4 fruit fly cellular contexts compared by ENCODE assay signal in the genomic region with DNA sequence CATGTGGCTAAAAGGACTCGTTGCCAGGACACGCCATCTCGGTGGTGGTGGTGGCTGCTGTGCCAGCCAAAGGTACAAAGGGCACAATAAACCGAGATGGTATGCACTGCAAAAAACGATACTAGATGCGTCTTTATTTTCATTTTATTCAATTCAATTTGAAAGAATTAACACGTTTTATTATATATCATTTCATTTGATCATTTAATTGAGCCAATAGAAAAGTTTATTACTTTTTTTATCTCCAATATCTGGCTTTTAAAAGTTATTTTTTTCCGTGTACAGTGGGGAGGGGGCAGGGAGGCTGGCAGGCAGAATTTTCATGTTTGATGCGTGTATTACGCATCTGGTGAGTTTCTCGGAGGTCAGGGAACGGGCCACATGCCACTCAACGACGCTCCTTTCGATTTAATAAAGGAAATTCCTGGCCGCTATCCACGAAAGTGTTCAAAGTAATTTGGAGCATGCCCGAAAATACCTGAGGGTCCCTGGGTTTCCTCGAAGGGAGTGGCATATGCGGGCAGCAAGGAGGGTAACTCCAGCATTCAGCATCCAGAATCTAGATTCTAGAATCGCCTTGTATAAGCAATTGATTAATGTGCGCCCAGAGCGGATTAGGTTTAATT.
TF ChIP-seq lines count a peak whose summit lies in the region.

No protein-coding gene starts in this region.

- peak; percentile 19 for TF ChIP-seq CTCF in whole organism, embryonic (GFP tag; optimal IDR thresholded peaks at IDR 0.05; lab: Kevin White, UChicago)

TF ChIP-seq in whole organism, embryonic, 481 proteins besides CTCF, POLR2A, EP300 and RAD21 (continues in another document):
- peak; percentile 96 for TF ChIP-seq CG18599 (GFP tag; optimal IDR thresholded peaks at IDR 0.05; lab: Kevin White, UChicago)
- peak; percentile 71 for TF ChIP-seq Aef1 (GFP tag; IDR thresholded peaks at IDR 0.05; lab: Robert Waterston, UW)
- peak; percentile 87 for TF ChIP-seq gsb-n (tag; optimal IDR thresholded peaks at IDR 0.05; lab: Kevin White, UChicago)
- peak; percentile 73 for TF ChIP-seq CG12071 (GFP tag; optimal IDR thresholded peaks at IDR 0.05; lab: Kevin White, UChicago)
- peak; percentile 47 for TF ChIP-seq btn (GFP tag; optimal IDR thresholded peaks at IDR 0.05; lab: Kevin White, UChicago)
- peak in 1 of 3 experiments; percentile 94 for TF ChIP-seq lola (GFP tag; optimal IDR thresholded peaks at IDR 0.05; lab: Kevin White, UChicago)
- no peak for TF ChIP-seq Doc2 (GFP tag; IDR thresholded peaks at IDR 0.05; lab: Robert Waterston, UW)
- TF ChIP-seq CG6654 (GFP tag; optimal IDR thresholded peaks at IDR 0.05; lab: Kevin White, UChicago) = peak; percentile 63
- no peak for TF ChIP-seq CG1832 (GFP tag; optimal IDR thresholded peaks at IDR 0.05; lab: Kevin White, UChicago)
- peak in 1 of 2 experiments; percentile 62 for TF ChIP-seq Hr78 (GFP tag; optimal IDR thresholded peaks at IDR 0.05; lab: Kevin White, UChicago)
- peak; percentile 84 for TF ChIP-seq CG6254 (GFP tag; optimal IDR thresholded peaks at IDR 0.05; lab: Kevin White, UChicago)
- no peak for TF ChIP-seq YL-1 (GFP tag; optimal IDR thresholded peaks at IDR 0.05; lab: Kevin White, UChicago)
- peak; percentile 78 for TF ChIP-seq CG8765 (GFP tag; IDR thresholded peaks at IDR 0.05; lab: Robert Waterston, UW)
- TF ChIP-seq eyg (GFP tag; optimal IDR thresholded peaks at IDR 0.05; lab: Kevin White, UChicago) = peak; percentile 20
- peak; percentile 77 for TF ChIP-seq otp (GFP tag; IDR thresholded peaks at IDR 0.05; lab: Robert Waterston, UW)
- TF ChIP-seq slbo (GFP tag; IDR thresholded peaks at IDR 0.05; lab: Robert Waterston, UW) = peak; percentile 79
- TF ChIP-seq chif (GFP tag; optimal IDR thresholded peaks at IDR 0.05; lab: Kevin White, UChicago) = peak; percentile 67 to 86
- no peak for TF ChIP-seq Myb (GFP tag; optimal IDR thresholded peaks at IDR 0.05; lab: Kevin White, UChicago)
- peak; percentile 56 for TF ChIP-seq CG10274 (GFP tag; optimal IDR thresholded peaks at IDR 0.05; lab: Kevin White, UChicago)
- peak; percentile 42 for TF ChIP-seq CG7928 (GFP tag; optimal IDR thresholded peaks at IDR 0.05; lab: Kevin White, UChicago)

TF ChIP-seq in whole organism, prepupa, 60 proteins besides CTCF, POLR2A, EP300 and RAD21 (continues in another document):
- TF ChIP-seq cyc (GFP tag; optimal IDR thresholded peaks at IDR 0.05; lab: Kevin White, UChicago) (no peak), CG34406 (GFP tag; optimal IDR thresholded peaks at IDR 0.05; lab: Kevin White, UChicago) (peak; percentile 38), CG32006 (GFP tag; optimal IDR thresholded peaks at IDR 0.05; lab: Kevin White, UChicago) (peak; percentile 9), CG3032 (tag; optimal IDR thresholded peaks at IDR 0.05; lab: Kevin White, UChicago) (no peak), CG3919 (GFP tag; optimal IDR thresholded peaks at IDR 0.05; lab: Kevin White, UChicago) (peak; percentile 39), Sox15 (GFP tag; optimal IDR thresholded peaks at IDR 0.05; lab: Kevin White, UChicago) (peak; percentile 3), CG6808 (GFP tag; optimal IDR thresholded peaks at IDR 0.05; lab: Kevin White, UChicago) (peak; percentile 53), CG6163 (GFP tag; IDR thresholded peaks at IDR 0.05; lab: Robert Waterston, UW) (0 out of 3 replicates have a peak, but pooled peaks have one; percentile 26), CG10669 (GFP tag; optimal IDR thresholded peaks at IDR 0.05; lab: Kevin White, UChicago) (peak; percentile 53), Smox (GFP tag; optimal IDR thresholded peaks at IDR 0.05; lab: Kevin White, UChicago) (peak; percentile 63), CG7368 (GFP tag; optimal IDR thresholded peaks at IDR 0.05; lab: Kevin White, UChicago) (no peak), Hr39 (GFP tag; optimal IDR thresholded peaks at IDR 0.05; lab: Kevin White, UChicago) (peak; percentile 57), spab (GFP tag; optimal IDR thresholded peaks at IDR 0.05; lab: Kevin White, UChicago) (peak; percentile 22), CG6854 (GFP tag; optimal IDR thresholded peaks at IDR 0.05; lab: Kevin White, UChicago) (no peak), fd59A (GFP tag; optimal IDR thresholded peaks at IDR 0.05; lab: Kevin White, UChicago) (peak; percentile 22), Sox102F (GFP tag; optimal IDR thresholded peaks at IDR 0.05; lab: Kevin White, UChicago) (peak; percentile 43), achi (GFP tag; optimal IDR thresholded peaks at IDR 0.05; lab: Kevin White, UChicago) (peak; percentile 44), CG11902 (GFP tag; optimal IDR thresholded peaks at IDR 0.05; lab: Kevin White, UChicago) (peak; percentile 1), CG11762 (GFP tag; optimal IDR thresholded peaks at IDR 0.05; lab: Kevin White, UChicago; ENCODE audit: insufficient read depth) (peak; percentile 21), CG8319 (GFP tag; optimal IDR thresholded peaks at IDR 0.05; lab: Kevin White, UChicago) (peak; percentile 19), Met (GFP tag; optimal IDR thresholded peaks at IDR 0.05; lab: Kevin White, UChicago) (peak; percentile 67)

TF ChIP-seq in whole organism, pupa, 21 proteins besides CTCF, POLR2A, EP300 and RAD21:
- TF ChIP-seq CG14655 (GFP tag; optimal IDR thresholded peaks at IDR 0.05; lab: Kevin White, UChicago) (peak; percentile 8), CG32121 (GFP tag; IDR thresholded peaks at IDR 0.05; lab: Robert Waterston, UW) (no peak), CG10348 (GFP tag; IDR thresholded peaks at IDR 0.05; lab: Robert Waterston, UW) (no peak), CG9948 (tag; optimal IDR thresholded peaks at IDR 0.05; lab: Kevin White, UChicago) (no peak), D1 (tag; optimal IDR thresholded peaks at IDR 0.05; lab: Kevin White, UChicago) (no peak), EcR (GFP tag; optimal IDR thresholded peaks at IDR 0.05; lab: Kevin White, UChicago) (no peak), CG8301 (tag; optimal IDR thresholded peaks at IDR 0.05; lab: Kevin White, UChicago) (no peak), Pif1A (GFP tag; optimal IDR thresholded peaks at IDR 0.05; lab: Kevin White, UChicago) (peak; percentile 25), Ets98B (GFP tag; IDR thresholded peaks at IDR 0.05; lab: Robert Waterston, UW) (no peak), CG34367 (tag; optimal IDR thresholded peaks at IDR 0.05; lab: Kevin White, UChicago) (peak; percentile 15), CG4496 (GFP tag; IDR thresholded peaks at IDR 0.05; lab: Robert Waterston, UW) (no peak), rn (GFP tag; IDR thresholded peaks at IDR 0.05; lab: Robert Waterston, UW) (no peak), CG13204 (GFP tag; optimal IDR thresholded peaks at IDR 0.05; lab: Kevin White, UChicago) (no peak), CG17806 (tag; optimal IDR thresholded peaks at IDR 0.05; lab: Kevin White, UChicago) (no peak), gl (tag; optimal IDR thresholded peaks at IDR 0.05; lab: Kevin White, UChicago) (no peak), fd96Ca (GFP tag; IDR thresholded peaks at IDR 0.05; lab: Robert Waterston, UW) (no peak), Snoo (tag; optimal IDR thresholded peaks at IDR 0.05; lab: Kevin White, UChicago) (no peak), CG8159 (tag; optimal IDR thresholded peaks at IDR 0.05; lab: Kevin White, UChicago) (peak; percentile 75), CG15710 (tag; optimal IDR thresholded peaks at IDR 0.05; lab: Kevin White, UChicago) (no peak), CG12605 (GFP tag; IDR thresholded peaks at IDR 0.05; lab: Robert Waterston, UW) (no peak), Pif1B (GFP tag; optimal IDR thresholded peaks at IDR 0.05; lab: Kevin White, UChicago) (peak; percentile 19)

TF ChIP-seq in whole organism, wandering third instar larva, 38 proteins besides CTCF, POLR2A, EP300 and RAD21 (continues in another document):
- TF ChIP-seq sage (GFP tag; optimal IDR thresholded peaks at IDR 0.05; lab: Kevin White, UChicago) = no peak
- no peak for TF ChIP-seq Mio (GFP tag; optimal IDR thresholded peaks at IDR 0.05; lab: Kevin White, UChicago)
- TF ChIP-seq lola (GFP tag; optimal IDR thresholded peaks at IDR 0.05; lab: Kevin White, UChicago) = no peak
- peak; percentile 52 for TF ChIP-seq woc (GFP tag; optimal IDR thresholded peaks at IDR 0.05; lab: Kevin White, UChicago)
- TF ChIP-seq dsf (GFP tag; optimal IDR thresholded peaks at IDR 0.05; lab: Kevin White, UChicago; ENCODE audit: borderline replicate concordance) = no peak
- peak; percentile 83 for TF ChIP-seq HLH106 (tag; optimal IDR thresholded peaks at IDR 0.05; lab: Kevin White, UChicago)
- peak; percentile 75 for TF ChIP-seq rgr (GFP tag; optimal IDR thresholded peaks at IDR 0.05; lab: Kevin White, UChicago)
- peak; percentile 67 for TF ChIP-seq br (GFP tag; optimal IDR thresholded peaks at IDR 0.05; lab: Kevin White, UChicago)
- TF ChIP-seq h (GFP tag; optimal IDR thresholded peaks at IDR 0.05; lab: Kevin White, UChicago) = peak; percentile 79
- TF ChIP-seq brk (GFP tag; optimal IDR thresholded peaks at IDR 0.05; lab: Kevin White, UChicago) = no peak
- no peak for TF ChIP-seq tai (GFP tag; optimal IDR thresholded peaks at IDR 0.05; lab: Kevin White, UChicago)
- TF ChIP-seq Abd-B (GFP tag; optimal IDR thresholded peaks at IDR 0.05; lab: Kevin White, UChicago) = no peak
- TF ChIP-seq dl (GFP tag; optimal IDR thresholded peaks at IDR 0.05; lab: Kevin White, UChicago; ENCODE audit: insufficient read depth in 1 of 2, partially characterized antibody in 2 of 2) = no peak
- no peak for TF ChIP-seq Dfd (GFP tag; optimal IDR thresholded peaks at IDR 0.05; lab: Kevin White, UChicago)
- peak; percentile 63 for TF ChIP-seq sv (GFP tag; optimal IDR thresholded peaks at IDR 0.05; lab: Kevin White, UChicago)
- no peak for TF ChIP-seq N (GFP tag; optimal IDR thresholded peaks at IDR 0.05; lab: Kevin White, UChicago)
- TF ChIP-seq psq (GFP tag; optimal IDR thresholded peaks at IDR 0.05; lab: Kevin White, UChicago) = no peak
- TF ChIP-seq Hnf4 (GFP tag; optimal IDR thresholded peaks at IDR 0.05; lab: Kevin White, UChicago) = peak; percentile 54
- no peak for TF ChIP-seq CG32264 (GFP tag; optimal IDR thresholded peaks at IDR 0.05; lab: Kevin White, UChicago)
- no peak for TF ChIP-seq GATAd (GFP tag; optimal IDR thresholded peaks at IDR 0.05; lab: Kevin White, UChicago)
- TF ChIP-seq dmrt93B (GFP tag; optimal IDR thresholded peaks at IDR 0.05; lab: Kevin White, UChicago) = peak; percentile 57
- peak; percentile 70 for TF ChIP-seq ey (GFP tag; optimal IDR thresholded peaks at IDR 0.05; lab: Kevin White, UChicago)
- no peak for TF ChIP-seq Hr83 (GFP tag; optimal IDR thresholded peaks at IDR 0.05; lab: Kevin White, UChicago; ENCODE audit: poor library complexity, severe bottlenecking)
- TF ChIP-seq OdsH (GFP tag; optimal IDR thresholded peaks at IDR 0.05; lab: Kevin White, UChicago) = peak; percentile 70
- TF ChIP-seq foxo (GFP tag; optimal IDR thresholded peaks at IDR 0.05; lab: Kevin White, UChicago) = peak in 1 of 2 experiments; percentile 75
- no peak for TF ChIP-seq pan (optimal IDR thresholded peaks at IDR 0.05; lab: Kevin White, UChicago)
- peak; percentile 37 for TF ChIP-seq Jra (GFP tag; optimal IDR thresholded peaks at IDR 0.05; lab: Kevin White, UChicago)
- no peak for TF ChIP-seq Myc (optimal IDR thresholded peaks at IDR 0.05; lab: Kevin White, UChicago)
- no peak for TF ChIP-seq Rel (GFP tag; optimal IDR thresholded peaks at IDR 0.05; lab: Kevin White, UChicago)
- TF ChIP-seq Rel (tag; optimal IDR thresholded peaks at IDR 0.05; lab: Kevin White, UChicago) = no peak
